Worm (Caenorhabditis elegans) whole organism, L1 larva: Measurements from ENCODE around the gene nhr-1.

Experiments used
- Y116A8C.19 ChIP-seq: sonication (generic microtip); optimal IDR thresholded peaks from 2 replicates; lab custom pipeline; 2016; ENCODE audit warnings: missing compliant biosample characterization, missing genetic modification characterization, borderline replicate concordance
- elt-2 ChIP-seq: sonication (generic microtip); optimal IDR thresholded peaks from 2 replicates; lab custom pipeline; 2016; ENCODE audit warnings: missing genetic modification characterization, mild to moderate bottlenecking, inconsistent platforms, missing compliant biosample characterization, missing genetic modification reagents
- elt-3 ChIP-seq, 6 experiments: fragments of 150-350 bp in 1 of 6; sonication (generic microtip); optimal IDR thresholded peaks; 2 replicates each; lab custom pipeline; 2017 to 2018; ENCODE audit warnings: missing biosample characterization in 6 of 6, missing genetic modification characterization in 6 of 6, inconsistent platforms in 1 of 6
- ets-5 ChIP-seq: fragments of 200-800 bp; sonication (Bioruptor generic); IDR thresholded peaks from 2 replicates; pipeline ENCODE4 v1.3.6; 2022; ENCODE audit warnings: missing genetic modification characterization, missing compliant biosample characterization
- fos-1 ChIP-seq: fragments of 150-350 bp; optimal IDR thresholded peaks from 2 replicates; lab custom pipeline; 2014; ENCODE audit warnings: missing biosample characterization, missing genetic modification characterization
- hlh-4 ChIP-seq: sonication (generic microtip); optimal IDR thresholded peaks from 2 replicates; lab custom pipeline; 2016; ENCODE audit warnings: mild to moderate bottlenecking, missing genetic modification characterization, missing compliant biosample characterization
- irx-1 ChIP-seq: sonication (generic microtip); optimal IDR thresholded peaks from 2 replicates; lab custom pipeline; 2016; ENCODE audit warnings: missing genetic modification characterization, missing compliant biosample characterization
- jun-1 ChIP-seq: fragments of 150-350 bp; optimal IDR thresholded peaks from 2 replicates; lab custom pipeline; 2014; ENCODE audit warnings: missing biosample characterization, missing genetic modification reagents, missing genetic modification characterization
- nhr-90 ChIP-seq: sonication (generic microtip); optimal IDR thresholded peaks from 2 replicates; lab custom pipeline; 2016; ENCODE audit warnings: mild to moderate bottlenecking, missing genetic modification characterization, missing compliant biosample characterization; ENCODE audit not compliant: poor library complexity
- pag-3 ChIP-seq: sonication (generic microtip); optimal IDR thresholded peaks from 2 replicates; lab custom pipeline; 2017; ENCODE audit warnings: missing genetic modification characterization, mild to moderate bottlenecking, missing compliant biosample characterization, antibody characterized with exemption, borderline replicate concordance; ENCODE audit not compliant: insufficient read depth
- sox-4 ChIP-seq: sonication (generic microtip); optimal IDR thresholded peaks from 2 replicates; lab custom pipeline; 2016; ENCODE audit warnings: missing genetic modification characterization, missing compliant biosample characterization
- unc-130 ChIP-seq: fragments of 150-350 bp; optimal IDR thresholded peaks from 2 replicates; lab custom pipeline; 2017; ENCODE audit warnings: missing biosample characterization, missing genetic modification characterization, inconsistent platforms
- zip-4 ChIP-seq: fragments of 200-800 bp; sonication (Bioruptor generic); optimal IDR thresholded peaks from 2 replicates; lab custom pipeline; 2018; ENCODE audit warnings: mild to moderate bottlenecking, missing genetic modification characterization, moderate library complexity, missing compliant biosample characterization
- ztf-11 ChIP-seq, 2 experiments: sonication (generic microtip); optimal IDR thresholded peaks; 2 replicates each; lab custom pipeline; 2016 to 2017; ENCODE audit warnings: missing genetic modification characterization in 2 of 2, missing biosample characterization in 1 of 2, missing compliant biosample characterization in 1 of 2
- ztf-4 ChIP-seq: fragments of 150-350 bp; optimal IDR thresholded peaks from 2 replicates; lab custom pipeline; 2014; ENCODE audit warnings: missing biosample characterization, missing genetic modification characterization

Gene nhr-1

DNA sequence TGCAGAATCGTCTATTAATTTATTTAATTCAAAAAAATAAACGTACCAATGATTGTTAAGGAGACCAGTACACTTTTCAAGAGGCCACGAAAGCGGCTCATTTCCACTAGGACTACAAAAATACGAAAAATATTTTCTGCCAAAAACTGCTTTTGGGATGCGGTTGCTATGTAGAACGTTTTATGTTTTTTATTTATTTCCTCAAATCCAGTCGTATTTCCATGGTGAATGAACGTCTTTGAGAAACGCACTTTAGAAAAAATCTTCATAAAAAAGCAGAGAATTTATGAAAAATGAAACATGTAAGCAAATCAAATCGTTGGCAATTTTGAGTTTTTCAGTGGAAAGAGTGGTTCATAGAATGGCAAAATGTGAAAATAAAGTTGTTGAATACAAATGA lies 53.5 kb downstream of the nhr-1 start, which contains the start of gene F39B3.7:
Gene F39B3.7 (minus strand): TSS at position 101 of the 400 bp plus-strand sequence.
- TF ChIP-seq fos-1 (tag; lab: Kevin White, UChicago) = no peak
- TF ChIP-seq elt-3 (tag; optimal IDR thresholded peaks at IDR 0.05; lab: Kevin White, UChicago) = no peak
- no peak for TF ChIP-seq zip-4
- no peak for TF ChIP-seq ets-5
- TF ChIP-seq hlh-4 = no peak
- no peak for TF ChIP-seq nhr-90 (tag; lab: Kevin White, UChicago)
- no peak for TF ChIP-seq Y116A8C.19 (tag; lab: Kevin White, UChicago)
- no peak for TF ChIP-seq irx-1
- TF ChIP-seq elt-2 (tag; lab: Kevin White, UChicago) = no peak
- no peak for TF ChIP-seq unc-130
- TF ChIP-seq ztf-11 (tag; optimal IDR thresholded peaks at IDR 0.05; lab: Kevin White, UChicago) = no peak
- no peak for TF ChIP-seq jun-1 (tag; lab: Kevin White, UChicago)
- no peak for TF ChIP-seq sox-4 (tag; lab: Kevin White, UChicago)
- TF ChIP-seq pag-3 (tag; lab: Kevin White, UChicago) = no peak
- no peak for TF ChIP-seq ztf-4 (tag; lab: Kevin White, UChicago)
